Worm (Caenorhabditis elegans) whole organism, young adult: ENCODE measurements around the gene C25A8.5.

Source experiments
- B0035.1 ChIP-seq: sonication (generic microtip); optimal IDR thresholded peaks from 2 replicates; lab custom pipeline; 2016; ENCODE audit warnings: missing genetic modification characterization, mild to moderate bottlenecking, missing compliant biosample characterization, missing genotype, missing genetic modification reagents
- C06A6.2 ChIP-seq: fragments of 200-800 bp; sonication (Bioruptor generic); conservative IDR thresholded peaks from 2 replicates; pipeline ENCODE4 v1.3.6; 2022; ENCODE audit warnings: missing genetic modification characterization, missing compliant biosample characterization
- D2030.7 ChIP-seq: fragments of 200-800 bp; sonication (Bioruptor generic); IDR thresholded peaks from 2 replicates; pipeline ENCODE4 v1.3.6; 2022; ENCODE audit warnings: missing genetic modification reagents, missing genetic modification characterization, missing compliant biosample characterization
- F10E7.11 ChIP-seq: sonication (generic microtip); optimal IDR thresholded peaks from 2 replicates; lab custom pipeline; 2017; ENCODE audit warnings: mild to moderate bottlenecking, missing genetic modification characterization, moderate library complexity, missing compliant biosample characterization
- F22D6.2 ChIP-seq: sonication (generic microtip); optimal IDR thresholded peaks from 2 replicates; lab custom pipeline; 2016; ENCODE audit warnings: mild to moderate bottlenecking, missing genetic modification characterization, missing compliant biosample characterization
- Y67H2A.10 ChIP-seq: fragments of 200-800 bp; sonication (Bioruptor generic); conservative IDR thresholded peaks from 2 replicates; pipeline ENCODE4 v1.3.6; 2022; ENCODE audit warnings: missing genetic modification reagents, missing genetic modification characterization, missing compliant biosample characterization
- Y79H2A.3 ChIP-seq: fragments of 200-800 bp; sonication (Bioruptor generic); conservative IDR thresholded peaks from 2 replicates; pipeline ENCODE4 v1.3.6; 2022; ENCODE audit warnings: missing genetic modification reagents, missing genetic modification characterization, missing compliant biosample characterization
- ama-1 ChIP-seq, 3 experiments: fragments of 150-350 bp in 1 of 3; sonication (generic microtip) in 2 of 3; optimal IDR thresholded peaks; 2 replicates each; lab custom pipeline; 2014 to 2018; ENCODE audit warnings: missing biosample characterization in 2 of 3, missing genetic modification characterization in 2 of 3, missing genetic modification reagents in 2 of 3
- attf-6 ChIP-seq: fragments of 200-800 bp; sonication (Bioruptor generic); IDR thresholded peaks from 2 replicates; pipeline ENCODE4 v1.3.6; 2022; ENCODE audit warnings: missing genetic modification reagents, missing genetic modification characterization, missing compliant biosample characterization
- bed-2 ChIP-seq: fragments of 200-800 bp; sonication (Bioruptor generic); IDR thresholded peaks from 2 replicates; pipeline ENCODE4 v1.3.6; 2022; ENCODE audit warnings: missing genetic modification reagents, missing genetic modification characterization, missing compliant biosample characterization
- cebp-1 ChIP-seq, 2 experiments: fragments of 200-800 bp in 1 of 2; sonication (Bioruptor generic) in 1 of 2; sonication (generic microtip) in 1 of 2; IDR thresholded peaks in 1 of 2; optimal IDR thresholded peaks in 1 of 2; 2 replicates each; pipeline versions ENCODE4 v1.3.6 to Lab custom; 2017 to 2022; ENCODE audit warnings: missing compliant biosample characterization in 2 of 2, missing genetic modification characterization in 2 of 2, mild to moderate bottlenecking in 1 of 2, missing genetic modification reagents in 1 of 2, moderate library complexity in 1 of 2
- ceh-40 ChIP-seq: fragments of 200-800 bp; sonication (Bioruptor generic); IDR thresholded peaks from 2 replicates; pipeline ENCODE4 v1.3.6; 2022; ENCODE audit warnings: missing genetic modification characterization, missing compliant biosample characterization
- ceh-79 ChIP-seq: sonication (generic microtip); optimal IDR thresholded peaks from 2 replicates; lab custom pipeline; 2017; ENCODE audit warnings: mild to moderate bottlenecking, missing genetic modification characterization, missing compliant biosample characterization
- ceh-91 ChIP-seq: fragments of 200-800 bp; sonication (Bioruptor generic); IDR thresholded peaks from 2 replicates; pipeline ENCODE4 v1.3.6; 2022; ENCODE audit warnings: missing genetic modification reagents, missing genetic modification characterization, missing compliant biosample characterization
- efl-1 ChIP-seq: fragments of 150-350 bp; optimal IDR thresholded peaks from 2 replicates; lab custom pipeline; 2014; ENCODE audit warnings: missing biosample characterization, missing genetic modification reagents, missing genetic modification characterization
- egl-18 ChIP-seq: fragments of 200-800 bp; sonication (Bioruptor generic); IDR thresholded peaks from 2 replicates; pipeline ENCODE4 v1.3.6; 2022; ENCODE audit warnings: missing genetic modification reagents, missing genetic modification characterization, missing compliant biosample characterization
- egl-44 ChIP-seq: fragments of 200-800 bp; sonication (Bioruptor generic); IDR thresholded peaks from 2 replicates; pipeline ENCODE4 v1.3.6; 2022; ENCODE audit warnings: missing genetic modification reagents, missing genetic modification characterization, missing compliant biosample characterization
- hmg-1.2 ChIP-seq: fragments of 200-800 bp; sonication (Bioruptor generic); IDR thresholded peaks from 2 replicates; pipeline ENCODE4 v1.3.6; 2022; ENCODE audit warnings: missing genetic modification reagents, missing genetic modification characterization, missing compliant biosample characterization
- let-526 ChIP-seq: fragments of 200-800 bp; sonication (Bioruptor generic); IDR thresholded peaks from 2 replicates; pipeline ENCODE4 v1.3.6; 2022; ENCODE audit warnings: missing genetic modification reagents, missing genetic modification characterization, missing compliant biosample characterization
- lin-26 ChIP-seq: fragments of 200-800 bp; sonication (Bioruptor generic); IDR thresholded peaks from 2 replicates; pipeline ENCODE4 v1.3.6; 2022; ENCODE audit warnings: missing genetic modification reagents, missing genetic modification characterization, missing compliant biosample characterization
- lin-35 ChIP-seq, 3 experiments: fragments of 150-350 bp in 2 of 3; sonication (generic microtip) in 1 of 3; optimal IDR thresholded peaks; 2 replicates each; lab custom pipeline; 2014 to 2018; ENCODE audit warnings: missing biosample characterization in 3 of 3, missing genetic modification characterization in 3 of 3, missing genetic modification reagents in 3 of 3
- lsy-27 ChIP-seq: sonication (generic microtip); optimal IDR thresholded peaks from 2 replicates; lab custom pipeline; 2017; ENCODE audit warnings: missing genetic modification characterization, mild to moderate bottlenecking, missing compliant biosample characterization, antibody characterized with exemption, missing genotype, borderline replicate concordance; ENCODE audit not compliant: insufficient read depth
- madf-10 ChIP-seq: sonication (generic microtip); optimal IDR thresholded peaks from 2 replicates; lab custom pipeline; 2016; ENCODE audit warnings: mild to moderate bottlenecking, missing genetic modification characterization, missing compliant biosample characterization
- madf-6 ChIP-seq: fragments of 200-800 bp; sonication (Bioruptor generic); IDR thresholded peaks from 2 replicates; pipeline ENCODE4 v1.3.6; 2022; ENCODE audit warnings: missing genetic modification reagents, missing genetic modification characterization, missing compliant biosample characterization
- madf-8 ChIP-seq: fragments of 200-800 bp; sonication (Bioruptor generic); conservative IDR thresholded peaks from 2 replicates; pipeline ENCODE4 v1.3.6; 2022; ENCODE audit warnings: missing genetic modification reagents, missing genetic modification characterization, missing compliant biosample characterization
- mcd-1 ChIP-seq: fragments of 200-800 bp; sonication (Bioruptor generic); IDR thresholded peaks from 2 replicates; pipeline ENCODE4 v1.3.6; 2022; ENCODE audit warnings: missing genetic modification reagents, missing genetic modification characterization, missing compliant biosample characterization
- mxl-1 ChIP-seq: sonication (generic microtip); optimal IDR thresholded peaks from 2 replicates; lab custom pipeline; 2016; ENCODE audit warnings: missing genetic modification characterization, missing compliant biosample characterization
- pbrm-1 ChIP-seq: fragments of 200-800 bp; sonication (Bioruptor generic); IDR thresholded peaks from 2 replicates; pipeline ENCODE4 v1.3.6; 2022; ENCODE audit warnings: missing genetic modification reagents, missing genetic modification characterization, missing compliant biosample characterization
- rec-8 ChIP-seq, 2 experiments: sonication (generic microtip); optimal IDR thresholded peaks; 2 replicates each; lab custom pipeline; 2016; ENCODE audit warnings: mild to moderate bottlenecking in 2 of 2, missing genetic modification characterization in 2 of 2, missing genetic modification reagents in 2 of 2, missing genotype in 2 of 2, missing biosample characterization in 1 of 2, missing compliant biosample characterization in 1 of 2, moderate library complexity in 1 of 2
- repo-1 ChIP-seq: sonication (generic microtip); optimal IDR thresholded peaks from 2 replicates; lab custom pipeline; 2017; ENCODE audit warnings: mild to moderate bottlenecking, missing genetic modification characterization, missing compliant biosample characterization
- rpc-1 ChIP-seq, 2 experiments: fragments of 150-350 bp in 1 of 2; sonication (generic microtip) in 1 of 2; optimal IDR thresholded peaks; 2 replicates each; lab custom pipeline; 2014 to 2018; ENCODE audit warnings: missing biosample characterization in 1 of 2, missing genetic modification characterization in 1 of 2, missing genetic modification reagents in 1 of 2, missing genotype in 1 of 2
- sea-2 ChIP-seq: fragments of 200-800 bp; sonication (Bioruptor generic); IDR thresholded peaks from 2 replicates; pipeline ENCODE4 v1.3.6; 2022; ENCODE audit warnings: missing genetic modification characterization, missing compliant biosample characterization
- snpc-1.1 ChIP-seq: sonication (generic microtip); optimal IDR thresholded peaks from 2 replicates; lab custom pipeline; 2017; ENCODE audit warnings: missing genetic modification characterization, mild to moderate bottlenecking, missing compliant biosample characterization, antibody characterized with exemption, moderate library complexity, missing genotype, missing genetic modification reagents; ENCODE audit not compliant: insufficient read depth
- snpc-1.3 ChIP-seq: sonication (generic microtip); optimal IDR thresholded peaks from 2 replicates; lab custom pipeline; 2017; ENCODE audit warnings: missing genetic modification characterization, mild to moderate bottlenecking, missing compliant biosample characterization, antibody characterized with exemption, moderate library complexity, missing genotype, missing genetic modification reagents; ENCODE audit not compliant: insufficient read depth
- snpc-3.4 ChIP-seq: sonication (generic microtip); optimal IDR thresholded peaks from 2 replicates; lab custom pipeline; 2017; ENCODE audit warnings: missing genetic modification characterization, mild to moderate bottlenecking, missing compliant biosample characterization, antibody characterized with exemption, moderate library complexity, missing genotype, missing genetic modification reagents
- sptf-2 ChIP-seq: fragments of 200-800 bp; sonication (Bioruptor generic); optimal IDR thresholded peaks from 2 replicates; lab custom pipeline; 2018; ENCODE audit warnings: mild to moderate bottlenecking, missing genetic modification characterization, missing compliant biosample characterization
- tbp1 ChIP-seq: fragments of 200-800 bp; sonication (Bioruptor generic); optimal IDR thresholded peaks from 2 replicates; lab custom pipeline; 2018; ENCODE audit warnings: mild to moderate bottlenecking, missing genetic modification characterization, missing compliant biosample characterization
- ztf-22 ChIP-seq: fragments of 200-800 bp; sonication (Bioruptor generic); optimal IDR thresholded peaks from 2 replicates; lab custom pipeline; 2018; ENCODE audit warnings: mild to moderate bottlenecking, missing genetic modification characterization, moderate library complexity, missing compliant biosample characterization

C25A8.5 gene

ce11 chrIV:6999206-6999605 is at the start of gene C25A8.5:
C25A8.5 (plus strand) TSS chrIV:6999506.
- TF ChIP-seq madf-6 (GFP tag; lab: Robert Waterston, UW) (no peak), Y67H2A.10 (GFP tag; lab: Robert Waterston, UW) (no peak), efl-1 (GFP tag; lab: Kevin White, UChicago) (no peak), C06A6.2 (no peak), rec-8 (tag; optimal IDR thresholded peaks at IDR 0.05; lab: Kevin White, UChicago) (no peak), snpc-1.1 (no peak), egl-44 (GFP tag; lab: Robert Waterston, UW) (no peak), madf-8 (no peak)

- TF ChIP-seq F22D6.2 (tag; lab: Kevin White, UChicago) (no peak), let-526 (GFP tag; lab: Robert Waterston, UW) (no peak), repo-1 (tag; lab: Kevin White, UChicago) (no peak), snpc-1.3 (tag; lab: Kevin White, UChicago) (no peak), sptf-2 (GFP tag; lab: Kevin White, UChicago) (no peak), F10E7.11 (tag; lab: Kevin White, UChicago) (no peak), lsy-27 (tag; lab: Kevin White, UChicago) (no peak), lin-35 (GFP tag; optimal IDR thresholded peaks at IDR 0.05; lab: Kevin White, UChicago) (no peak), ama-1 (optimal IDR thresholded peaks at IDR 0.05; lab: Kevin White, UChicago) (no peak), ama-1 (GFP tag; optimal IDR thresholded peaks at IDR 0.05; lab: Kevin White, UChicago) (no peak), tbp1 (GFP tag; lab: Kevin White, UChicago) (no peak), madf-10 (tag; lab: Kevin White, UChicago) (no peak), B0035.1 (tag; lab: Kevin White, UChicago) (no peak), ceh-91 (no peak), hmg-1.2 (GFP tag; lab: Robert Waterston, UW) (no peak), sea-2 (GFP tag; lab: Robert Waterston, UW) (no peak), C06A6.2 (no peak), ceh-79 (tag; lab: Kevin White, UChicago) (no peak)
Observed at ce11 chrIV:6951259-6951658, 48.0 kb upstream of the C25A8.5 start.

- TF ChIP-seq rpc-1 (optimal IDR thresholded peaks at IDR 0.05; lab: Kevin White, UChicago) (no peak), rpc-1 (tag; optimal IDR thresholded peaks at IDR 0.05; lab: Kevin White, UChicago) (no peak), Y79H2A.3 (GFP tag; lab: Robert Waterston, UW) (no peak), lin-26 (GFP tag; lab: Robert Waterston, UW) (no peak), ceh-40 (no peak), cebp-1 (GFP tag; IDR thresholded peaks at IDR 0.05; lab: Robert Waterston, UW) (no peak), cebp-1 (tag; optimal IDR thresholded peaks at IDR 0.05; lab: Kevin White, UChicago) (no peak), ztf-22 (GFP tag; lab: Kevin White, UChicago) (no peak), bed-2 (no peak), Y67H2A.10 (GFP tag; lab: Robert Waterston, UW) (no peak), D2030.7 (GFP tag; lab: Robert Waterston, UW) (no peak), attf-6 (GFP tag; lab: Robert Waterston, UW) (no peak), snpc-3.4 (tag; lab: Kevin White, UChicago) (no peak), mcd-1 (GFP tag; lab: Robert Waterston, UW) (no peak), ceh-91 (no peak), pbrm-1 (GFP tag; lab: Robert Waterston, UW) (no peak), mxl-1 (no peak), egl-18 (GFP tag; lab: Robert Waterston, UW) (no peak)
Observed at ce11 chrIV:6954682-6955081, 44.6 kb upstream of the C25A8.5 start.
